Worm (Caenorhabditis elegans): Measurements from ENCODE around the gene srz-75.

DNA sequence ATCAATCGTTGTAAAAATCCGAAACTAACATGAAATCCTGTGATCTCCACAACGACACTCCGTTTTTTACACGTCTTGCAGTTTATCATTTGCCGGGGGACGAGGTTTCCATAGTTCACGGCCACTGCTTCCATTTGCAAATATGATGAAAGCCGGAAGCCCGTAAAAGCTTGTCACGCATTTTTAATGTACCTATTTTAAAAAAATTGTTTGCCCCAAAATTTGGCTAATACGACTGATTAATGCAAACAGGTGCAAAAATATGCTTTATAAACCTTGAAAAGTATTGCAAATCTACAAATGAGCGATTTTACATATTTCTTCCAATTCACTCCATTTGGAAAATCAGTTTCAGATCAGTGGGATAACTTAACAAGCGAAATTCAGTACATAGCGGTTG, 30.2 kb upstream of the srz-75 start, which contains the start of gene srz-61:
- TF ChIP-seq egl-27 (tag; optimal IDR thresholded peaks at IDR 0.05) (no peak), pha-4 (tag; optimal IDR thresholded peaks at IDR 0.05) (no peak), nhr-28 (tag; optimal IDR thresholded peaks at IDR 0.05) (no peak), nhr-12 (tag; optimal IDR thresholded peaks at IDR 0.05) (no peak), fkh-10 (GFP tag; optimal IDR thresholded peaks at IDR 0.05) (no peak), snpc-4 (tag; optimal IDR thresholded peaks at IDR 0.05) (no peak), lin-39 (tag; optimal IDR thresholded peaks at IDR 0.05) (no peak), ama-1 (optimal IDR thresholded peaks at IDR 0.05) (no peak), lin-15B (tag; optimal IDR thresholded peaks at IDR 0.05) (no peak), sea-2 (GFP tag; optimal IDR thresholded peaks at IDR 0.05) (no peak), elt-3 (tag; optimal IDR thresholded peaks at IDR 0.05) (no peak)
